Worm (Caenorhabditis elegans) whole organism, mixed stage, embryonic: Measurements from ENCODE around the gene osgn-1.

ENCODE experiments used
- ces-1 ChIP-seq: fragments of 150-350 bp; optimal IDR thresholded peaks from 2 replicates; lab custom pipeline; 2014; ENCODE audit warnings: missing biosample characterization, missing genetic modification reagents, missing genetic modification characterization
- mls-2 ChIP-seq: sonication (generic microtip); optimal IDR thresholded peaks from 2 replicates; lab custom pipeline; 2016; ENCODE audit warnings: mild to moderate bottlenecking, missing genetic modification characterization, moderate library complexity, missing compliant biosample characterization

DNA sequence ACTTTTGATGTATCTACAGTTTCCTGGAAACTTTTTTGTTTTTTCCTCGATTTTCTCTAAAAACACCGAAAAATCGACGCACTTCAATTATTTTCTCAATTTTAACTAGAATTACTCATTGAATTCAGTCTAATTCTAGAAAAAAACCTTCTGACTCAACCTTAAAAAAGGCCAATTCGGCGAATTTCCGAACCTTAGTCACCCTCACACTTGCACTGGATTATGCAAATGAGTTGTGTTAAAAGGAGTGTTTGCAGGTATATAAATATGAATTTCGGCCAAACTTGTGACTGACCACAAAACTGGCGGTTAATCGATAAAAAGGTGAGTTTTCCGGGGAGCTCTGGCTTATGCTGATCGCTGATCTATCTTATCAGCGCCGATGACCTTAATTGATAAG lies 39.3 kb downstream of the osgn-1 start, which contains the start of gene ttr-20:
- no peak for TF ChIP-seq ces-1 (GFP tag; lab: Kevin White, UChicago)
- no peak for TF ChIP-seq mls-2 (tag; lab: Kevin White, UChicago)
